Fruit fly (Drosophila melanogaster) whole organism, embryonic: Measurements from ENCODE around the gene CG7715.

Source experiments
- CG10267 ChIP-seq: fragments of 200-800 bp; sonication (Bioruptor generic); optimal IDR thresholded peaks from 2 replicates; lab custom pipeline; 2018; ENCODE audit warnings: missing biosample characterization, mild to moderate bottlenecking, missing genetic modification characterization, moderate library complexity
- CG10565 ChIP-seq: fragments of 200-800 bp; sonication (Bioruptor generic); optimal IDR thresholded peaks from 3 replicates; lab custom pipeline; 2016; ENCODE audit warnings: missing biosample characterization, mild to moderate bottlenecking, missing genetic modification characterization
- CG11695 ChIP-seq: fragments of 200-800 bp; sonication (Bioruptor generic); IDR thresholded peaks from 3 replicates; pipeline ENCODE4 v1.3.6; 2022; ENCODE audit warnings: missing biosample characterization, missing genetic modification characterization
- CG12391 ChIP-seq: fragments of 200-800 bp; sonication (Bioruptor generic); optimal IDR thresholded peaks from 3 replicates; lab custom pipeline; 2018; ENCODE audit warnings: missing biosample characterization, mild to moderate bottlenecking, missing genetic modification characterization, moderate library complexity
- CG15073 ChIP-seq: fragments of 200-800 bp; sonication (Bioruptor generic); optimal IDR thresholded peaks from 2 replicates; lab custom pipeline; 2016; ENCODE audit warnings: missing biosample characterization, missing genetic modification characterization
- CG15269 ChIP-seq: fragments of 200-800 bp; sonication (Bioruptor generic); optimal IDR thresholded peaks from 2 replicates; lab custom pipeline; 2018; ENCODE audit warnings: missing biosample characterization, mild to moderate bottlenecking, missing genetic modification characterization, moderate library complexity
- CG15479 ChIP-seq: fragments of 200-800 bp; sonication (Bioruptor generic); optimal IDR thresholded peaks from 3 replicates; lab custom pipeline; 2019; ENCODE audit warnings: missing biosample characterization, mild to moderate bottlenecking, missing genetic modification characterization, moderate library complexity
- CG15696 ChIP-seq: fragments of 200-800 bp; sonication (Bioruptor generic); optimal IDR thresholded peaks from 2 replicates; lab custom pipeline; 2019; ENCODE audit warnings: missing biosample characterization, mild to moderate bottlenecking, missing genetic modification characterization, moderate library complexity
- CG16815 ChIP-seq: fragments of 200-800 bp; sonication (Bioruptor generic); optimal IDR thresholded peaks from 3 replicates; lab custom pipeline; 2017; ENCODE audit warnings: missing biosample characterization, mild to moderate bottlenecking, missing genetic modification characterization
- CG17568 ChIP-seq: fragments of 200-800 bp; sonication (Bioruptor generic); optimal IDR thresholded peaks from 2 replicates; lab custom pipeline; 2018; ENCODE audit warnings: missing biosample characterization, mild to moderate bottlenecking, missing genetic modification characterization, moderate library complexity
- CG17802 ChIP-seq: fragments of 200-800 bp; sonication (Bioruptor generic); optimal IDR thresholded peaks from 2 replicates; lab custom pipeline; 2018; ENCODE audit warnings: missing biosample characterization, mild to moderate bottlenecking, missing genetic modification characterization, moderate library complexity
- CG1792 ChIP-seq: fragments of 200-800 bp; sonication (Bioruptor generic); optimal IDR thresholded peaks from 2 replicates; lab custom pipeline; 2016; ENCODE audit warnings: missing biosample characterization, missing genetic modification characterization
- CG2116 ChIP-seq: fragments of 200-800 bp; sonication (Bioruptor generic); optimal IDR thresholded peaks from 3 replicates; lab custom pipeline; 2018; ENCODE audit warnings: missing biosample characterization, mild to moderate bottlenecking, missing genetic modification characterization
- CG34376 ChIP-seq: fragments of 200-800 bp; sonication (Bioruptor generic); optimal IDR thresholded peaks from 2 replicates; lab custom pipeline; 2018; ENCODE audit warnings: missing biosample characterization, mild to moderate bottlenecking, missing genetic modification characterization
- CG34422 ChIP-seq: fragments of 200-800 bp; sonication (Bioruptor generic); IDR thresholded peaks from 3 replicates; pipeline ENCODE4 v1.3.6; 2022; ENCODE audit warnings: missing biosample characterization, missing genetic modification characterization
- CG42726 ChIP-seq: fragments of 200-800 bp; sonication (Bioruptor generic); IDR thresholded peaks from 2 replicates; pipeline ENCODE4 v1.3.6; 2022; ENCODE audit warnings: missing biosample characterization, missing genetic modification characterization; ENCODE audit not compliant: partially characterized antibody
- CG4282 ChIP-seq: fragments of 200-800 bp; sonication (Bioruptor generic); optimal IDR thresholded peaks from 2 replicates; lab custom pipeline; 2016; ENCODE audit warnings: missing biosample characterization, missing genetic modification characterization
- CG4404 ChIP-seq: fragments of 200-800 bp; sonication (Bioruptor generic); IDR thresholded peaks from 2 replicates; pipeline ENCODE4 v1.3.6; 2022; ENCODE audit warnings: missing biosample characterization, missing genetic modification characterization
- CG4820 ChIP-seq: fragments of 200-800 bp; sonication (Bioruptor generic); optimal IDR thresholded peaks from 3 replicates; lab custom pipeline; 2016; ENCODE audit warnings: missing biosample characterization, missing genetic modification characterization
- CG5953 ChIP-seq: fragments of 200-800 bp; sonication (Bioruptor generic); IDR thresholded peaks from 2 replicates; pipeline ENCODE4 v1.3.6; 2022; ENCODE audit warnings: missing biosample characterization, missing genetic modification characterization
- CG7372 ChIP-seq: fragments of 200-800 bp; sonication (Bioruptor generic); IDR thresholded peaks from 2 replicates; pipeline ENCODE4 v1.3.6; 2022; ENCODE audit warnings: missing biosample characterization, missing genetic modification characterization
- CG9797 ChIP-seq: fragments of 200-800 bp; sonication (Bioruptor generic); optimal IDR thresholded peaks from 3 replicates; lab custom pipeline; 2018; ENCODE audit warnings: missing biosample characterization, mild to moderate bottlenecking, missing genetic modification characterization
- Deaf1 ChIP-seq: fragments of 200-800 bp; optimal IDR thresholded peaks from 3 replicates; lab custom pipeline; 2019; ENCODE audit warnings: missing biosample characterization, mild to moderate bottlenecking, missing genetic modification characterization, moderate library complexity
- Dip3 ChIP-seq: fragments of 200-800 bp; sonication (Bioruptor generic); optimal IDR thresholded peaks from 3 replicates; lab custom pipeline; 2016; ENCODE audit warnings: missing biosample characterization, missing genetic modification characterization
- Doc3 ChIP-seq: fragments of 200-800 bp; sonication (Bioruptor generic); IDR thresholded peaks from 3 replicates; pipeline ENCODE4 v1.3.6; 2022; ENCODE audit warnings: missing biosample characterization, missing genetic modification characterization; ENCODE audit not compliant: partially characterized antibody
- Gug ChIP-seq: fragments of 200-800 bp; sonication (Bioruptor generic); IDR thresholded peaks from 4 replicates; pipeline ENCODE4 v1.3.6; 2022; ENCODE audit warnings: missing biosample characterization, missing genetic modification characterization
- NC2β ChIP-seq: fragments of 200-800 bp; sonication (Bioruptor generic); optimal IDR thresholded peaks from 2 replicates; lab custom pipeline; 2016; ENCODE audit warnings: missing biosample characterization, missing genetic modification characterization
- NfI ChIP-seq: fragments of 200-800 bp; sonication (Bioruptor generic); optimal IDR thresholded peaks from 3 replicates; lab custom pipeline; 2018; ENCODE audit warnings: missing biosample characterization, mild to moderate bottlenecking, missing genetic modification characterization, moderate library complexity
- Sin3A ChIP-seq: fragments of >200 bp; optimal IDR thresholded peaks from 2 replicates; lab custom pipeline; 2018
- Sox100B ChIP-seq: fragments of 200-800 bp; sonication (Bioruptor generic); optimal IDR thresholded peaks from 3 replicates; lab custom pipeline; 2018; ENCODE audit warnings: missing biosample characterization, mild to moderate bottlenecking, missing genetic modification characterization
- Trl ChIP-seq, 3 experiments: fragments of >200 bp in 2 of 3; fragments of 200-800 bp in 1 of 3; sonication (Bioruptor generic) in 1 of 3; optimal IDR thresholded peaks; 2 replicates in 1 of 3; 3 replicates in 2 of 3; lab custom pipeline; 2016 to 2017; ENCODE audit warnings: missing biosample characterization in 1 of 3, missing genetic modification characterization in 1 of 3
- ac ChIP-seq: fragments of 200-800 bp; sonication (Bioruptor generic); optimal IDR thresholded peaks from 3 replicates; lab custom pipeline; 2017; ENCODE audit warnings: missing biosample characterization, mild to moderate bottlenecking, missing genetic modification characterization
- al ChIP-seq: fragments of 200-800 bp; sonication (Bioruptor generic); IDR thresholded peaks from 2 replicates; pipeline ENCODE4 v1.3.6; 2022; ENCODE audit warnings: missing biosample characterization, missing genetic modification characterization
- btn ChIP-seq: fragments of 200-800 bp; sonication (Bioruptor generic); optimal IDR thresholded peaks from 2 replicates; lab custom pipeline; 2016; ENCODE audit warnings: missing biosample characterization, missing genetic modification characterization
- chn ChIP-seq: fragments of 200-800 bp; sonication (Bioruptor generic); optimal IDR thresholded peaks from 2 replicates; lab custom pipeline; 2016; ENCODE audit warnings: missing biosample characterization, missing genetic modification characterization
- emc ChIP-seq: fragments of 200-800 bp; sonication (Bioruptor generic); optimal IDR thresholded peaks from 2 replicates; lab custom pipeline; 2016; ENCODE audit warnings: missing biosample characterization, missing genetic modification characterization
- fd102C ChIP-seq: fragments of 200-800 bp; sonication (Bioruptor generic); optimal IDR thresholded peaks from 2 replicates; lab custom pipeline; 2018; ENCODE audit warnings: missing biosample characterization, mild to moderate bottlenecking, missing genetic modification characterization, moderate library complexity
- gce ChIP-seq: fragments of 200-800 bp; sonication (Bioruptor generic); IDR thresholded peaks from 3 replicates; pipeline ENCODE4 v1.3.6; 2022; ENCODE audit warnings: missing biosample characterization, missing genetic modification characterization
- hth ChIP-seq: fragments of >200 bp; optimal IDR thresholded peaks from 2 replicates; lab custom pipeline; 2017; ENCODE audit warnings: inconsistent platforms
- klu ChIP-seq: fragments of 200-800 bp; sonication (Bioruptor generic); IDR thresholded peaks from 2 replicates; pipeline ENCODE4 v1.3.6; 2022; ENCODE audit warnings: missing biosample characterization, missing genetic modification characterization
- pros ChIP-seq: fragments of 200-800 bp; sonication (Bioruptor generic); optimal IDR thresholded peaks from 3 replicates; lab custom pipeline; 2019; ENCODE audit warnings: missing biosample characterization, mild to moderate bottlenecking, missing genetic modification characterization, moderate library complexity
- sc ChIP-seq, 3 experiments: fragments of >200 bp in 2 of 3; fragments of 200-800 bp in 1 of 3; sonication (Bioruptor generic) in 1 of 3; optimal IDR thresholded peaks; 2 replicates in 2 of 3; 3 replicates in 1 of 3; lab custom pipeline; 2017; ENCODE audit warnings: mild to moderate bottlenecking in 1 of 3, missing biosample characterization in 1 of 3, missing genetic modification characterization in 1 of 3, missing genetic modification reagents in 1 of 3
- sens-2 ChIP-seq: fragments of 200-800 bp; sonication (Bioruptor generic); IDR thresholded peaks from 2 replicates; pipeline ENCODE4 v1.3.6; 2022; ENCODE audit warnings: missing biosample characterization, missing genetic modification characterization
- sim ChIP-seq: fragments of 200-800 bp; sonication (Bioruptor generic); IDR thresholded peaks from 2 replicates; pipeline ENCODE4 v1.3.6; 2022; ENCODE audit warnings: missing biosample characterization, missing genetic modification characterization
- sisA ChIP-seq: fragments of 200-800 bp; sonication (Bioruptor generic); IDR thresholded peaks from 2 replicates; pipeline ENCODE4 v1.3.6; 2022; ENCODE audit warnings: missing biosample characterization, missing genetic modification characterization
- sna ChIP-seq: fragments of 200-800 bp; sonication (Bioruptor generic); IDR thresholded peaks from 2 replicates; pipeline ENCODE4 v1.3.6; 2022; ENCODE audit warnings: missing biosample characterization, missing genetic modification characterization; ENCODE audit not compliant: partially characterized antibody
- sr ChIP-seq: fragments of 200-800 bp; sonication (Bioruptor generic); IDR thresholded peaks from 3 replicates; pipeline ENCODE4 v1.3.6; 2022; ENCODE audit warnings: missing biosample characterization, missing genetic modification characterization
- tap ChIP-seq: fragments of 200-800 bp; optimal IDR thresholded peaks from 3 replicates; lab custom pipeline; 2019; ENCODE audit warnings: missing biosample characterization, mild to moderate bottlenecking, missing genetic modification characterization, moderate library complexity
- tgo ChIP-seq: fragments of 200-800 bp; sonication (Bioruptor generic); IDR thresholded peaks from 3 replicates; pipeline ENCODE4 v1.3.6; 2022; ENCODE audit warnings: missing biosample characterization, missing genetic modification characterization
- trh ChIP-seq: fragments of 200-800 bp; sonication (Bioruptor generic); optimal IDR thresholded peaks from 2 replicates; lab custom pipeline; 2016; ENCODE audit warnings: missing biosample characterization, missing genetic modification characterization

Gene CG7715

DNA sequence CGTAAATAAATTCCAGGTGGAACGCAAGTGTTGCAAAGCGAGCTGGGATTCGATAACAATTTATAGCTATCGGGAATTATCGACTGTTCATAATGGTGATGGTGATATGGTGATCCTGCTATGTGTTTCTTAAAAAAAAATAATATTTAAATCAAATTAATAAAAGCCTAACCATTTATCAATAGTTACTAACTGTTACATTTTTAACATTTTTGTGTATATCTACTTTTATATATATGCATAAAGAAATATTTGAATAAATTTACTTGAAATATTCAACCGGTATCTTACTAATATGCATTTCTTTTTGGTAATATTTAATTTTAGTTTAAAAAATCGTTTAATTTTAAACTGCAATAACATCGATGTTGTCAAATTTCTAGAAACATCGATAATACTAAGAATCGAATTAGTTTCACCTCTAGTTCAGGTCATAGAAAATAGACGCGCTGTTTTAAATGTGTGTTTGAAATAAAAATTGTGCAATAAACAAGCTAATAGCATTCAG lies 17.7 kb upstream of the CG7715 start, which contains the start of the genes PGS1 and gwl (continued):
- no peak for TF ChIP-seq CG9797 (GFP tag; lab: Kevin White, UChicago)
- peak; percentile 45 for TF ChIP-seq Dip3
- TF ChIP-seq CG15696 (tag; lab: Kevin White, UChicago): peak; percentile 79
- TF ChIP-seq CG15479 (GFP tag; lab: Kevin White, UChicago): peak; percentile 5
- TF ChIP-seq sisA (GFP tag; lab: Robert Waterston, UW): peak; percentile 74
- TF ChIP-seq tgo (GFP tag; lab: Robert Waterston, UW): peak; percentile 88
- no peak for TF ChIP-seq sna
- peak; percentile 76 for TF ChIP-seq klu (GFP tag; lab: Robert Waterston, UW)
- no peak for TF ChIP-seq emc (GFP tag; lab: Kevin White, UChicago)
- peak; percentile 16 for TF ChIP-seq chn (GFP tag; lab: Kevin White, UChicago)
- no peak for TF ChIP-seq Sin3A
- peak; percentile 62 for TF ChIP-seq trh (GFP tag; lab: Kevin White, UChicago)
- no peak for TF ChIP-seq CG4282
- no peak for TF ChIP-seq sim (GFP tag; lab: Robert Waterston, UW)
- TF ChIP-seq CG11695 (GFP tag; lab: Robert Waterston, UW): peak; percentile 80
- peak; percentile 12 for TF ChIP-seq CG17802 (tag; lab: Kevin White, UChicago)
- TF ChIP-seq al (GFP tag; lab: Robert Waterston, UW): peak; percentile 81
- 0 out of 2 replicates have a peak, but pooled peaks have one; percentile 28 for TF ChIP-seq CG5953 (GFP tag; lab: Robert Waterston, UW)
- peak; percentile 78 for TF ChIP-seq Sox100B
- no peak for TF ChIP-seq btn
- TF ChIP-seq CG10565: no peak
- TF ChIP-seq CG17568 (GFP tag; lab: Kevin White, UChicago): no peak
- TF ChIP-seq Doc3 (GFP tag; lab: Robert Waterston, UW): peak; percentile 65
- TF ChIP-seq sc (optimal IDR thresholded peaks at IDR 0.05; lab: Kevin White, UChicago): no peak
- TF ChIP-seq sc (GFP tag; optimal IDR thresholded peaks at IDR 0.05; lab: Kevin White, UChicago): peak; percentile 40
- peak; percentile 78 for TF ChIP-seq CG7372
- no peak for TF ChIP-seq ac
- no peak for TF ChIP-seq pros (GFP tag; lab: Kevin White, UChicago)
- no peak for TF ChIP-seq Trl (optimal IDR thresholded peaks at IDR 0.05; lab: Kevin White, UChicago)
- TF ChIP-seq Trl (GFP tag; optimal IDR thresholded peaks at IDR 0.05; lab: Kevin White, UChicago): no peak
- TF ChIP-seq CG4820: peak; percentile 64
- 0 out of 3 replicates have a peak, but pooled peaks have one; percentile 11 for TF ChIP-seq gce (GFP tag; lab: Robert Waterston, UW)
- no peak for TF ChIP-seq CG15073 (GFP tag; lab: Kevin White, UChicago)
- peak; percentile 87 for TF ChIP-seq CG12391
- peak; percentile 94 for TF ChIP-seq CG10267 (tag; lab: Kevin White, UChicago)
- no peak for TF ChIP-seq hth
- no peak for TF ChIP-seq CG42726 (GFP tag; lab: Robert Waterston, UW)
- no peak for TF ChIP-seq sr (GFP tag; lab: Robert Waterston, UW)
- TF ChIP-seq Deaf1 (tag; lab: Kevin White, UChicago): no peak
- peak; percentile 49; the same call in 2 of the 4 replicates for TF ChIP-seq Gug
- TF ChIP-seq CG16815 (GFP tag; lab: Kevin White, UChicago): peak; percentile 65
- TF ChIP-seq CG34422 (GFP tag; lab: Robert Waterston, UW): peak; percentile 78
- no peak for TF ChIP-seq NC2β (GFP tag; lab: Kevin White, UChicago)
- peak; percentile 66 for TF ChIP-seq NfI
- peak; percentile 75 for TF ChIP-seq CG15269 (tag; lab: Kevin White, UChicago)
- peak; percentile 78 for TF ChIP-seq CG4404 (GFP tag; lab: Robert Waterston, UW)
- no peak for TF ChIP-seq fd102C (GFP tag; lab: Kevin White, UChicago)
- peak; percentile 80 for TF ChIP-seq CG2116
- TF ChIP-seq CG1792 (GFP tag; lab: Kevin White, UChicago): no peak
- no peak for TF ChIP-seq CG34376 (GFP tag; lab: Kevin White, UChicago)
- TF ChIP-seq sens-2: 0 out of 2 replicates have a peak, but pooled peaks have one; percentile 43
- TF ChIP-seq tap (tag; lab: Kevin White, UChicago): no peak
